Worm (Caenorhabditis elegans) whole organism, L1 larva: ENCODE measurements around the gene ptr-6.

Source experiments
- C34B4.2 ChIP-seq: sonication (generic microtip); optimal IDR thresholded peaks from 2 replicates; lab custom pipeline; 2017; ENCODE audit warnings: mild to moderate bottlenecking, missing genetic modification characterization, missing compliant biosample characterization
- F16B12.6 ChIP-seq: fragments of 150-350 bp; optimal IDR thresholded peaks from 2 replicates; lab custom pipeline; 2014; ENCODE audit warnings: missing biosample characterization, missing genetic modification characterization
- aly-2 ChIP-seq: fragments of 150-350 bp; optimal IDR thresholded peaks from 2 replicates; lab custom pipeline; 2014; ENCODE audit warnings: missing biosample characterization, missing genetic modification characterization
- ceh-63 ChIP-seq: fragments of 200-800 bp; sonication (Bioruptor generic); optimal IDR thresholded peaks from 2 replicates; lab custom pipeline; 2018; ENCODE audit warnings: mild to moderate bottlenecking, missing genetic modification characterization, missing compliant biosample characterization
- ceh-82 ChIP-seq, 3 experiments: fragments of 150-350 bp in 1 of 3; sonication (generic microtip) in 2 of 3; optimal IDR thresholded peaks; 2 replicates each; lab custom pipeline; 2014 to 2017; ENCODE audit warnings: missing biosample characterization in 3 of 3, missing genetic modification characterization in 3 of 3
- ceh-88 ChIP-seq: fragments of 200-800 bp; sonication (Bioruptor generic); IDR thresholded peaks from 2 replicates; pipeline ENCODE4 v1.3.6; 2022; ENCODE audit warnings: missing genetic modification characterization, missing compliant biosample characterization
- ceh-90 ChIP-seq: sonication (generic microtip); optimal IDR thresholded peaks from 2 replicates; lab custom pipeline; 2016; ENCODE audit warnings: missing genetic modification characterization, missing compliant biosample characterization
- dsc-1 ChIP-seq: sonication (generic microtip); optimal IDR thresholded peaks from 2 replicates; lab custom pipeline; 2016; ENCODE audit warnings: mild to moderate bottlenecking, missing genetic modification characterization, missing compliant biosample characterization
- efl-3 ChIP-seq: fragments of 200-800 bp; sonication (Bioruptor generic); optimal IDR thresholded peaks from 2 replicates; lab custom pipeline; 2018; ENCODE audit warnings: mild to moderate bottlenecking, missing genetic modification characterization, missing compliant biosample characterization
- egl-13 ChIP-seq: sonication (generic microtip); optimal IDR thresholded peaks from 2 replicates; lab custom pipeline; 2016; ENCODE audit warnings: missing genotype, missing genetic modification reagents, missing genetic modification characterization, missing compliant biosample characterization
- egl-27 ChIP-seq, 2 experiments: fragments of 150-350 bp in 1 of 2; sonication (generic microtip); optimal IDR thresholded peaks; 3 replicates each; lab custom pipeline; 2017 to 2018; ENCODE audit warnings: missing biosample characterization in 2 of 2, missing genetic modification characterization in 2 of 2, missing genetic modification reagents in 2 of 2
- ets-5 ChIP-seq: fragments of 200-800 bp; sonication (Bioruptor generic); IDR thresholded peaks from 2 replicates; pipeline ENCODE4 v1.3.6; 2022; ENCODE audit warnings: missing genetic modification characterization, missing compliant biosample characterization
- fkh-10 ChIP-seq: sonication (generic microtip); optimal IDR thresholded peaks from 2 replicates; lab custom pipeline; 2017; ENCODE audit warnings: missing biosample characterization, missing genetic modification reagents, missing genetic modification characterization
- fkh-4 ChIP-seq: sonication (generic microtip); optimal IDR thresholded peaks from 2 replicates; lab custom pipeline; 2016; ENCODE audit warnings: missing compliant biosample characterization, missing genetic modification characterization, borderline replicate concordance
- fos-1 ChIP-seq: fragments of 150-350 bp; optimal IDR thresholded peaks from 2 replicates; lab custom pipeline; 2014; ENCODE audit warnings: missing biosample characterization, missing genetic modification characterization
- hlh-17 ChIP-seq: fragments of 200-800 bp; sonication (Bioruptor generic); optimal IDR thresholded peaks from 2 replicates; lab custom pipeline; 2018; ENCODE audit warnings: missing genetic modification characterization, mild to moderate bottlenecking, missing compliant biosample characterization, moderate library complexity, borderline replicate concordance
- hlh-4 ChIP-seq: sonication (generic microtip); optimal IDR thresholded peaks from 2 replicates; lab custom pipeline; 2016; ENCODE audit warnings: mild to moderate bottlenecking, missing genetic modification characterization, missing compliant biosample characterization
- hpl-2 ChIP-seq: fragments of 150-350 bp; optimal IDR thresholded peaks from 2 replicates; lab custom pipeline; 2014; ENCODE audit warnings: missing biosample characterization, missing genetic modification reagents, missing genetic modification characterization
- irx-1 ChIP-seq: sonication (generic microtip); optimal IDR thresholded peaks from 2 replicates; lab custom pipeline; 2016; ENCODE audit warnings: missing genetic modification characterization, missing compliant biosample characterization
- isw-1 ChIP-seq: fragments of 200-800 bp; sonication (Bioruptor generic); IDR thresholded peaks from 2 replicates; pipeline ENCODE4 v1.3.6; 2022; ENCODE audit warnings: missing genetic modification characterization, missing compliant biosample characterization
- jun-1 ChIP-seq: fragments of 150-350 bp; optimal IDR thresholded peaks from 2 replicates; lab custom pipeline; 2014; ENCODE audit warnings: missing biosample characterization, missing genetic modification reagents, missing genetic modification characterization
- lin-13 ChIP-seq: fragments of 150-350 bp; optimal IDR thresholded peaks from 2 replicates; lab custom pipeline; 2014; ENCODE audit warnings: missing biosample characterization, missing genetic modification reagents, missing genetic modification characterization
- lin-14 ChIP-seq: fragments of 200-800 bp; sonication (Bioruptor generic); optimal IDR thresholded peaks from 2 replicates; lab custom pipeline; 2018; ENCODE audit warnings: mild to moderate bottlenecking, missing genetic modification characterization, moderate library complexity, missing compliant biosample characterization
- lin-15B ChIP-seq: fragments of 150-350 bp; sonication (generic microtip); optimal IDR thresholded peaks from 3 replicates; lab custom pipeline; 2014; ENCODE audit warnings: missing biosample characterization, missing genetic modification characterization
- lin-35 ChIP-seq, 2 experiments: fragments of 150-350 bp; optimal IDR thresholded peaks; 2 replicates each; lab custom pipeline; 2014; ENCODE audit warnings: missing biosample characterization in 2 of 2, missing genetic modification characterization in 2 of 2, missing genetic modification reagents in 2 of 2
- lin-39 ChIP-seq: fragments of 150-350 bp; optimal IDR thresholded peaks from 2 replicates; lab custom pipeline; 2014; ENCODE audit warnings: missing biosample characterization, missing genetic modification reagents, missing genetic modification characterization
- lsy-2 ChIP-seq, 2 experiments: fragments of 150-350 bp; optimal IDR thresholded peaks; 2 replicates each; lab custom pipeline; 2014; ENCODE audit warnings: missing biosample characterization in 2 of 2, missing genetic modification characterization in 2 of 2
- mef-2 ChIP-seq: fragments of 150-350 bp; optimal IDR thresholded peaks from 2 replicates; lab custom pipeline; 2014; ENCODE audit warnings: missing biosample characterization, missing genetic modification characterization
- nhr-11 ChIP-seq: fragments of 150-350 bp; optimal IDR thresholded peaks from 2 replicates; lab custom pipeline; 2014; ENCODE audit warnings: missing biosample characterization, missing genetic modification characterization
- nhr-19 ChIP-seq: fragments of 200-800 bp; sonication (Bioruptor generic); conservative IDR thresholded peaks from 2 replicates; pipeline ENCODE4 v1.3.6; 2022; ENCODE audit warnings: missing genetic modification characterization, missing compliant biosample characterization
- nhr-20 ChIP-seq: sonication (generic microtip); optimal IDR thresholded peaks from 2 replicates; lab custom pipeline; 2016; ENCODE audit warnings: mild to moderate bottlenecking, missing genetic modification characterization, missing compliant biosample characterization
- nhr-237 ChIP-seq: fragments of 150-350 bp; optimal IDR thresholded peaks from 2 replicates; lab custom pipeline; 2014; ENCODE audit warnings: missing biosample characterization, missing genetic modification characterization
- nhr-28 ChIP-seq: fragments of 150-350 bp; optimal IDR thresholded peaks from 2 replicates; lab custom pipeline; 2014; ENCODE audit warnings: missing biosample characterization, missing genetic modification characterization
- nhr-47 ChIP-seq: sonication (generic microtip); optimal IDR thresholded peaks from 2 replicates; lab custom pipeline; 2016; ENCODE audit warnings: mild to moderate bottlenecking, missing genetic modification characterization, moderate library complexity, missing compliant biosample characterization
- nhr-71 ChIP-seq: sonication (generic microtip); optimal IDR thresholded peaks from 2 replicates; lab custom pipeline; 2016; ENCODE audit warnings: mild to moderate bottlenecking, missing genetic modification characterization, moderate library complexity, missing compliant biosample characterization
- nhr-76 ChIP-seq: sonication (generic microtip); optimal IDR thresholded peaks from 2 replicates; lab custom pipeline; 2017; ENCODE audit warnings: missing biosample characterization, missing genetic modification characterization
- nhr-85 ChIP-seq: sonication (generic microtip); peaks from one replicate; lab custom pipeline; 2016; ENCODE audit warnings: missing genetic modification characterization, inconsistent platforms, missing compliant biosample characterization
- pag-3 ChIP-seq: sonication (generic microtip); optimal IDR thresholded peaks from 2 replicates; lab custom pipeline; 2017; ENCODE audit warnings: missing genetic modification characterization, mild to moderate bottlenecking, missing compliant biosample characterization, antibody characterized with exemption, borderline replicate concordance; ENCODE audit not compliant: insufficient read depth
- pqm-1 ChIP-seq: sonication (generic microtip); optimal IDR thresholded peaks from 3 replicates; lab custom pipeline; 2017; ENCODE audit warnings: missing biosample characterization, missing genetic modification characterization
- rnt-1 ChIP-seq: sonication (generic microtip); optimal IDR thresholded peaks from 2 replicates; lab custom pipeline; 2016; ENCODE audit warnings: mild to moderate bottlenecking, missing genetic modification characterization, moderate library complexity, missing compliant biosample characterization
- snpc-4 ChIP-seq: fragments of 150-350 bp; optimal IDR thresholded peaks from 2 replicates; lab custom pipeline; 2014; ENCODE audit warnings: missing biosample characterization, missing genetic modification characterization
- snu-23 ChIP-seq: sonication (generic microtip); optimal IDR thresholded peaks from 2 replicates; lab custom pipeline; 2016; ENCODE audit warnings: missing genetic modification characterization, missing compliant biosample characterization
- sox-4 ChIP-seq: sonication (generic microtip); optimal IDR thresholded peaks from 2 replicates; lab custom pipeline; 2016; ENCODE audit warnings: missing genetic modification characterization, missing compliant biosample characterization
- sptf-1 ChIP-seq: fragments of 150-350 bp; optimal IDR thresholded peaks from 2 replicates; lab custom pipeline; 2014; ENCODE audit warnings: missing biosample characterization, missing genetic modification characterization
- sup-37 ChIP-seq: fragments of 200-800 bp; sonication (Bioruptor generic); optimal IDR thresholded peaks from 2 replicates; lab custom pipeline; 2018; ENCODE audit warnings: mild to moderate bottlenecking, missing genetic modification characterization, missing compliant biosample characterization
- tbx-2 ChIP-seq: sonication (generic microtip); optimal IDR thresholded peaks from 2 replicates; lab custom pipeline; 2016; ENCODE audit warnings: missing genetic modification characterization, missing compliant biosample characterization
- unc-130 ChIP-seq: fragments of 150-350 bp; optimal IDR thresholded peaks from 2 replicates; lab custom pipeline; 2017; ENCODE audit warnings: missing biosample characterization, missing genetic modification characterization, inconsistent platforms
- unc-30 ChIP-seq: sonication (generic microtip); optimal IDR thresholded peaks from 2 replicates; lab custom pipeline; 2017; ENCODE audit warnings: missing biosample characterization, missing genetic modification characterization
- unc-62 ChIP-seq: fragments of 150-350 bp; optimal IDR thresholded peaks from 2 replicates; lab custom pipeline; 2014; ENCODE audit warnings: missing biosample characterization, missing genetic modification reagents, missing genetic modification characterization
- xbp-1 ChIP-seq: sonication (generic microtip); optimal IDR thresholded peaks from 2 replicates; lab custom pipeline; 2016; ENCODE audit warnings: missing genetic modification characterization, missing compliant biosample characterization
- ztf-11 ChIP-seq, 2 experiments: sonication (generic microtip); optimal IDR thresholded peaks; 2 replicates each; lab custom pipeline; 2016 to 2017; ENCODE audit warnings: missing genetic modification characterization in 2 of 2, missing biosample characterization in 1 of 2, missing compliant biosample characterization in 1 of 2

ptr-6 gene

DNA sequence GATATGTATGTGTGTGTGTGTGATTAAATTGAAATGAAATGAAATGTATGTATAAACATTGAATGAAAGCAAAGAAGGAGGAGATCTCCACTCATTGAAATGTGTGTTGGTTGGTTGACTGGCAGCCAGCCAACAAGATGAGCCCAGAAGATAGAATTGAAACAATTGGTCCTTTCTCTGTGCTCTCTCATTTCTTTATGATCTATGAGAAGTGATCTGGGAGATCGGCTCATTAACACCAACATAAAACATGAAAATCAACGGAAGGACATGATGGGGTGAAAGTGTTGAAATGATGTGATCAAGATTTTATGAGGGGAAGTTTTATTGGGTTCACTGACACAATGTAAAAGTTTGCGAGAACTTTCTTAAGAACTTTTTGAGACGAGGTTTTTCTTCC lies 23.8 kb downstream of the ptr-6 start:
- TF ChIP-seq lsy-2 (tag; optimal IDR thresholded peaks at IDR 0.05; lab: Kevin White, UChicago) (peak in 1 of 2 experiments; percentile 1), ceh-88 (no peak), mef-2 (tag; lab: Kevin White, UChicago) (no peak), lin-14 (GFP tag; lab: Kevin White, UChicago) (peak; percentile 5), snu-23 (peak; percentile 1), rnt-1 (peak; percentile 72), dsc-1 (peak; percentile 32), nhr-71 (tag; lab: Kevin White, UChicago) (peak; percentile 41), nhr-28 (tag; lab: Kevin White, UChicago) (no peak)

DNA sequence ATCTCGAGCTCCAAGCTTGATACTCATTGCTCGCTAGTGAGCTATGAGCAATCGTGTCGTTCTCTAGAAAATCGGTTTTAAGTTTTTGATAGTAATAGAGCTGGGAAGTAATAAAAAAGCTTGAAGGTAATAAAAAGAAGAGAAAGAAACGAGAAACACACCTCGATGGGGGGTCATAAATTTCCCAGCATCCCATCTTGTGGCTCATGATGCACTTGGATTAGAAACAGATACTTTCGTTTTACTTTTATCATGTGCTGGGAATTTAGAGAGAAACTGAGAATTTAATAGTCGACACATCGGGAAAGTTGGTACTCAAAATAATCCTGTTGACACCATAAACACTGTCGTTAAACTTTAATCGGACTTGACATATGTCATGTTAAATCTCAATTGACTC lies 26.0 kb downstream of the ptr-6 start:
- TF ChIP-seq ceh-90 (tag; lab: Kevin White, UChicago) (no peak), lin-39 (tag; lab: Kevin White, UChicago) (no peak), lin-35 (GFP tag; optimal IDR thresholded peaks at IDR 0.05; lab: Kevin White, UChicago) (no peak), ceh-63 (GFP tag; lab: Kevin White, UChicago) (no peak), pag-3 (tag; lab: Kevin White, UChicago) (no peak), fkh-4 (tag; lab: Kevin White, UChicago) (peak; percentile 73), ceh-88 (no peak), sptf-1 (tag; lab: Kevin White, UChicago) (no peak), aly-2 (tag; lab: Kevin White, UChicago) (no peak), hlh-4 (no peak), unc-30 (tag; lab: Kevin White, UChicago) (no peak), hpl-2 (GFP tag; lab: Kevin White, UChicago) (no peak), tbx-2 (tag; lab: Kevin White, UChicago) (no peak), nhr-20 (tag; lab: Kevin White, UChicago) (no peak), isw-1 (no peak), lin-15B (tag; lab: Kevin White, UChicago) (no peak), lsy-2 (tag; optimal IDR thresholded peaks at IDR 0.05; lab: Kevin White, UChicago) (peak in 1 of 2 experiments; percentile 19), nhr-19 (GFP tag; lab: Robert Waterston, UW) (no peak), sox-4 (tag; lab: Kevin White, UChicago) (no peak), pqm-1 (tag; lab: Kevin White, UChicago) (no peak), egl-13 (no peak), snu-23 (peak; percentile 16), hlh-17 (GFP tag; lab: Kevin White, UChicago) (no peak), xbp-1 (no peak), lin-13 (no peak), unc-62 (GFP tag; lab: Kevin White, UChicago) (no peak), egl-27 (tag; optimal IDR thresholded peaks at IDR 0.05; lab: Kevin White, UChicago) (no peak), nhr-11 (tag; lab: Kevin White, UChicago) (no peak), nhr-71 (tag; lab: Kevin White, UChicago) (peak; percentile 36), fos-1 (no peak), rnt-1 (peak; percentile 65), ceh-82 (tag; optimal IDR thresholded peaks at IDR 0.05; lab: Kevin White, UChicago) (no peak), ztf-11 (tag; optimal IDR thresholded peaks at IDR 0.05; lab: Kevin White, UChicago) (no peak), F16B12.6 (no peak), snpc-4 (tag; lab: Kevin White, UChicago) (no peak), nhr-237 (tag; lab: Kevin White, UChicago) (no peak), nhr-85 (no peak), irx-1 (no peak), nhr-47 (tag; lab: Kevin White, UChicago) (no peak), C34B4.2 (tag; lab: Kevin White, UChicago) (no peak), nhr-76 (tag; lab: Kevin White, UChicago) (no peak), dsc-1 (peak; percentile 96), efl-3 (GFP tag; lab: Kevin White, UChicago) (no peak), unc-130 (peak; percentile 16), fkh-10 (GFP tag; lab: Kevin White, UChicago) (no peak), jun-1 (tag; lab: Kevin White, UChicago) (no peak), lin-14 (GFP tag; lab: Kevin White, UChicago) (no peak), ets-5 (GFP tag; lab: Robert Waterston, UW) (no peak), sup-37 (GFP tag; lab: Kevin White, UChicago) (no peak)
